Worm (Caenorhabditis elegans) whole organism, L3 larva: ENCODE results near the gene F53A10.2.
A peak's percentile ranks its signal among the peaks of the same experiment; 100 is the strongest.

Experiments
- R02D3.7 ChIP-seq: fragments of 150-350 bp; optimal IDR thresholded peaks from 2 replicates; lab custom pipeline; 2014; ENCODE audit warnings: missing biosample characterization, missing genetic modification characterization
- ZK546.5 ChIP-seq: sonication (generic microtip); optimal IDR thresholded peaks from 2 replicates; lab custom pipeline; 2017; ENCODE audit warnings: missing biosample characterization, missing genetic modification characterization
- aly-2 ChIP-seq: fragments of 150-350 bp; optimal IDR thresholded peaks from 2 replicates; lab custom pipeline; 2014; ENCODE audit warnings: missing biosample characterization, missing genetic modification characterization
- ama-1 ChIP-seq: fragments of 150-350 bp; optimal IDR thresholded peaks from 2 replicates; lab custom pipeline; 2018
- ceh-16 ChIP-seq: sonication (generic microtip); optimal IDR thresholded peaks from 2 replicates; lab custom pipeline; 2017; ENCODE audit warnings: missing biosample characterization, missing genetic modification characterization
- ceh-28 ChIP-seq: fragments of 150-350 bp; optimal IDR thresholded peaks from 2 replicates; lab custom pipeline; 2014; ENCODE audit warnings: missing biosample characterization, missing genetic modification reagents, missing genetic modification characterization
- ceh-9 ChIP-seq: sonication (generic microtip); optimal IDR thresholded peaks from 2 replicates; lab custom pipeline; 2018; ENCODE audit warnings: missing biosample characterization, missing genetic modification characterization
- egl-27 ChIP-seq: sonication (generic microtip); optimal IDR thresholded peaks from 4 replicates; lab custom pipeline; 2017; ENCODE audit warnings: missing biosample characterization, missing genetic modification reagents, missing genetic modification characterization
- egl-5 ChIP-seq: fragments of 150-350 bp; optimal IDR thresholded peaks from 2 replicates; lab custom pipeline; 2017; ENCODE audit warnings: missing biosample characterization, missing genetic modification reagents, missing genetic modification characterization, inconsistent platforms
- elt-1 ChIP-seq: fragments of 150-350 bp; optimal IDR thresholded peaks from 2 replicates; lab custom pipeline; 2014; ENCODE audit warnings: missing biosample characterization, missing genetic modification characterization
- eor-1 ChIP-seq, 2 experiments: fragments of 150-350 bp; optimal IDR thresholded peaks; 2 replicates each; lab custom pipeline; 2014 to 2018; ENCODE audit warnings: missing biosample characterization in 2 of 2, missing genetic modification characterization in 2 of 2
- fkh-2 ChIP-seq: fragments of 150-350 bp; optimal IDR thresholded peaks from 2 replicates; lab custom pipeline; 2014; ENCODE audit warnings: missing biosample characterization, missing genetic modification reagents, missing genetic modification characterization
- fos-1 ChIP-seq: fragments of 150-350 bp; optimal IDR thresholded peaks from 2 replicates; lab custom pipeline; 2014; ENCODE audit warnings: missing biosample characterization, missing genetic modification characterization
- jun-1 ChIP-seq: fragments of 150-350 bp; optimal IDR thresholded peaks from 2 replicates; lab custom pipeline; 2014; ENCODE audit warnings: missing biosample characterization, missing genetic modification reagents, missing genetic modification characterization
- lsy-12 ChIP-seq: sonication (generic microtip); optimal IDR thresholded peaks from 2 replicates; lab custom pipeline; 2016; ENCODE audit warnings: mild to moderate bottlenecking, missing genetic modification characterization, missing compliant biosample characterization
- mml-1 ChIP-seq: fragments of 150-350 bp; sonication (generic microtip); optimal IDR thresholded peaks from 3 replicates; lab custom pipeline; 2014; ENCODE audit warnings: missing biosample characterization, missing genetic modification characterization
- nhr-11 ChIP-seq: fragments of 150-350 bp; optimal IDR thresholded peaks from 2 replicates; lab custom pipeline; 2014; ENCODE audit warnings: missing biosample characterization, missing genetic modification characterization
- nhr-12 ChIP-seq: fragments of 150-350 bp; optimal IDR thresholded peaks from 2 replicates; lab custom pipeline; 2014; ENCODE audit warnings: missing biosample characterization, missing genetic modification characterization
- nhr-23 ChIP-seq: fragments of 150-350 bp; optimal IDR thresholded peaks from 2 replicates; lab custom pipeline; 2014; ENCODE audit warnings: missing biosample characterization, missing genetic modification reagents, missing genetic modification characterization
- nhr-25 ChIP-seq: sonication (generic microtip); optimal IDR thresholded peaks from 2 replicates; lab custom pipeline; 2017; ENCODE audit warnings: missing biosample characterization, missing genetic modification characterization
- nhr-28 ChIP-seq: fragments of 150-350 bp; optimal IDR thresholded peaks from 2 replicates; lab custom pipeline; 2014; ENCODE audit warnings: missing biosample characterization, missing genetic modification characterization
- nhr-43 ChIP-seq: sonication (generic microtip); optimal IDR thresholded peaks from 2 replicates; lab custom pipeline; 2016; ENCODE audit warnings: mild to moderate bottlenecking, missing genetic modification characterization, missing compliant biosample characterization; ENCODE audit not compliant: poor library complexity, severe bottlenecking
- nhr-67 ChIP-seq: fragments of 150-350 bp; optimal IDR thresholded peaks from 2 replicates; lab custom pipeline; 2014; ENCODE audit warnings: missing biosample characterization, missing genetic modification characterization
- pha-4 ChIP-seq: fragments of 150-350 bp; optimal IDR thresholded peaks from 2 replicates; lab custom pipeline; 2014; ENCODE audit warnings: missing biosample characterization, missing genetic modification reagents, missing genetic modification characterization
- pqm-1 ChIP-seq: fragments of 150-350 bp; optimal IDR thresholded peaks from 2 replicates; lab custom pipeline; 2017; ENCODE audit warnings: missing biosample characterization, missing genetic modification characterization, inconsistent platforms
- sea-2 ChIP-seq: fragments of 150-350 bp; sonication (generic microtip); optimal IDR thresholded peaks from 4 replicates; lab custom pipeline; 2014; ENCODE audit warnings: missing biosample characterization, missing genetic modification reagents, missing genetic modification characterization
- skn-1 ChIP-seq: fragments of 150-350 bp; optimal IDR thresholded peaks from 2 replicates; lab custom pipeline; 2014; ENCODE audit warnings: missing biosample characterization, missing genetic modification characterization
- snpc-4 ChIP-seq: fragments of 150-350 bp; optimal IDR thresholded peaks from 2 replicates; lab custom pipeline; 2014; ENCODE audit warnings: missing biosample characterization, missing genetic modification characterization
- tbx-2 ChIP-seq: sonication (generic microtip); optimal IDR thresholded peaks from 2 replicates; lab custom pipeline; 2016; ENCODE audit warnings: mild to moderate bottlenecking, missing genetic modification characterization, missing compliant biosample characterization
- unc-39 ChIP-seq: sonication (generic microtip); optimal IDR thresholded peaks from 4 replicates; lab custom pipeline; 2017; ENCODE audit warnings: missing biosample characterization, missing genetic modification characterization
- zag-1 ChIP-seq: fragments of 150-350 bp; optimal IDR thresholded peaks from 2 replicates; lab custom pipeline; 2014; ENCODE audit warnings: missing biosample characterization, missing genetic modification characterization
- ztf-11 ChIP-seq: fragments of 150-350 bp; optimal IDR thresholded peaks from 2 replicates; lab custom pipeline; 2014; ENCODE audit warnings: missing biosample characterization, missing genetic modification characterization
- ztf-4 ChIP-seq: fragments of 150-350 bp; optimal IDR thresholded peaks from 2 replicates; lab custom pipeline; 2014; ENCODE audit warnings: missing biosample characterization, missing genetic modification characterization

The F53A10.2 gene

ce11 chrII:1203523-1203922 is 6.3 kb downstream of the F53A10.2 start:
- TF ChIP-seq ceh-16 (tag; lab: Kevin White, UChicago) = no peak
- TF ChIP-seq tbx-2 = no peak

- TF ChIP-seq elt-1 = peak; percentile 70
- no peak for TF ChIP-seq zag-1
- TF ChIP-seq, all 47 proteins: peak for 1
Observed at ce11 chrII:1214627-1215026, 17.5 kb downstream of the F53A10.2 start.

- TF ChIP-seq eor-1 (tag; optimal IDR thresholded peaks at IDR 0.05; lab: Kevin White, UChicago) (no peak), nhr-12 (tag; lab: Kevin White, UChicago) (no peak), pqm-1 (tag; lab: Kevin White, UChicago) (no peak), unc-39 (tag; lab: Kevin White, UChicago) (no peak), pha-4 (tag; lab: Kevin White, UChicago) (peak; percentile 41), nhr-67 (no peak)
- TF ChIP-seq, all 47 proteins: peak for 1
Observed at ce11 chrII:1217269-1217668, 20.1 kb downstream of the F53A10.2 start.

ce11 chrII:1228943-1229342 is 31.8 kb downstream of the F53A10.2 start:
- TF ChIP-seq ztf-4 (no peak), sea-2 (GFP tag; lab: Kevin White, UChicago) (no peak), ceh-9 (tag; lab: Kevin White, UChicago) (no peak), nhr-12 (tag; lab: Kevin White, UChicago) (no peak), elt-1 (no peak)

ce11 chrII:1232967-1233366 is 35.8 kb downstream of the F53A10.2 start:
- no peak for TF ChIP-seq pha-4 (tag; lab: Kevin White, UChicago)
- TF ChIP-seq lsy-12 (tag; lab: Kevin White, UChicago) = peak; percentile 86
- peak; percentile 80 for TF ChIP-seq nhr-23 (tag; lab: Kevin White, UChicago)
- TF ChIP-seq nhr-11 (tag; lab: Kevin White, UChicago) = no peak
- TF ChIP-seq sea-2 (GFP tag; lab: Kevin White, UChicago) = no peak
- TF ChIP-seq nhr-43 = peak; percentile 39
- TF ChIP-seq ztf-4 = peak; percentile 22
- peak; percentile 9 for TF ChIP-seq tbx-2

ce11 chrII:1234971-1235370 is 37.8 kb downstream of the F53A10.2 start:
- TF ChIP-seq fkh-2 (tag; lab: Kevin White, UChicago) = no peak
- peak; percentile 53 for TF ChIP-seq nhr-25 (tag; lab: Kevin White, UChicago)
- peak; percentile 46 for TF ChIP-seq ama-1 (lab: Kevin White, UChicago)
- peak; percentile 55 for TF ChIP-seq lsy-12 (tag; lab: Kevin White, UChicago)
- no peak for TF ChIP-seq jun-1 (tag; lab: Kevin White, UChicago)
- TF ChIP-seq skn-1 (tag; lab: Kevin White, UChicago) = no peak
- TF ChIP-seq nhr-23 (tag; lab: Kevin White, UChicago) = peak; percentile 16
- TF ChIP-seq, all 47 proteins: peak for 4

- TF ChIP-seq zag-1 = no peak
- no peak for TF ChIP-seq nhr-23 (tag; lab: Kevin White, UChicago)
- no peak for TF ChIP-seq pqm-1 (tag; lab: Kevin White, UChicago)
- TF ChIP-seq pha-4 (tag; lab: Kevin White, UChicago) = no peak
- no peak for TF ChIP-seq ztf-4
- no peak for TF ChIP-seq ztf-11 (tag; lab: Kevin White, UChicago)
- TF ChIP-seq nhr-43 = no peak
Observed at ce11 chrII:1236003-1236402, 38.8 kb downstream of the F53A10.2 start.

- TF ChIP-seq lsy-12 (tag; lab: Kevin White, UChicago) (peak; percentile 54), nhr-23 (tag; lab: Kevin White, UChicago) (peak; percentile 58), nhr-12 (tag; lab: Kevin White, UChicago) (no peak), ztf-4 (no peak), elt-1 (peak; percentile 5), pha-4 (tag; lab: Kevin White, UChicago) (peak; percentile 21), sea-2 (GFP tag; lab: Kevin White, UChicago) (peak; percentile 19), unc-39 (tag; lab: Kevin White, UChicago) (no peak), nhr-25 (tag; lab: Kevin White, UChicago) (peak; percentile 36)
Observed at ce11 chrII:1236479-1236878, 39.3 kb downstream of the F53A10.2 start.

- TF ChIP-seq nhr-25 (tag; lab: Kevin White, UChicago) (peak; percentile 43), ama-1 (lab: Kevin White, UChicago) (no peak), elt-1 (peak; percentile 52), ceh-28 (tag; lab: Kevin White, UChicago) (peak; percentile 47), eor-1 (tag; optimal IDR thresholded peaks at IDR 0.05; lab: Kevin White, UChicago) (no peak), snpc-4 (tag; lab: Kevin White, UChicago) (no peak), mml-1 (tag; lab: Kevin White, UChicago) (no peak), ZK546.5 (tag; lab: Kevin White, UChicago) (no peak), lsy-12 (tag; lab: Kevin White, UChicago) (peak; percentile 79), nhr-28 (tag; lab: Kevin White, UChicago) (no peak), egl-5 (tag; lab: Kevin White, UChicago) (no peak), ceh-9 (tag; lab: Kevin White, UChicago) (no peak), aly-2 (tag; lab: Kevin White, UChicago) (no peak), skn-1 (tag; lab: Kevin White, UChicago) (peak; percentile 24), pqm-1 (tag; lab: Kevin White, UChicago) (no peak), ztf-11 (tag; lab: Kevin White, UChicago) (no peak), jun-1 (tag; lab: Kevin White, UChicago) (peak; percentile 24), sea-2 (GFP tag; lab: Kevin White, UChicago) (no peak), egl-27 (tag; lab: Kevin White, UChicago) (no peak), nhr-43 (peak; percentile 19), fos-1 (tag; lab: Kevin White, UChicago) (no peak), nhr-12 (tag; lab: Kevin White, UChicago) (no peak), R02D3.7 (tag; lab: Kevin White, UChicago) (peak; percentile 32)
Observed at ce11 chrII:1237845-1238244, 40.7 kb downstream of the F53A10.2 start.
